Worm (Caenorhabditis elegans) whole organism, L3 larva: ENCODE results near the gene C14C6.6.

Experiments used
- ama-1 ChIP-seq: fragments of 150-350 bp; optimal IDR thresholded peaks from 2 replicates; lab custom pipeline; 2018
- ceh-16 ChIP-seq: sonication (generic microtip); optimal IDR thresholded peaks from 2 replicates; lab custom pipeline; 2017; ENCODE audit warnings: missing biosample characterization, missing genetic modification characterization
- egl-27 ChIP-seq: sonication (generic microtip); optimal IDR thresholded peaks from 4 replicates; lab custom pipeline; 2017; ENCODE audit warnings: missing biosample characterization, missing genetic modification reagents, missing genetic modification characterization
- elt-3 ChIP-seq, 3 experiments: fragments of 150-350 bp in 1 of 3; sonication (generic microtip) in 2 of 3; optimal IDR thresholded peaks; 2 replicates in 2 of 3; 4 replicates in 1 of 3; lab custom pipeline; 2014 to 2017; ENCODE audit warnings: missing biosample characterization in 3 of 3, missing genetic modification characterization in 3 of 3
- jun-1 ChIP-seq: fragments of 150-350 bp; optimal IDR thresholded peaks from 2 replicates; lab custom pipeline; 2014; ENCODE audit warnings: missing biosample characterization, missing genetic modification reagents, missing genetic modification characterization
- nhr-237 ChIP-seq: fragments of 150-350 bp; optimal IDR thresholded peaks from 2 replicates; lab custom pipeline; 2014; ENCODE audit warnings: missing biosample characterization, missing genetic modification characterization
- nhr-67 ChIP-seq: fragments of 150-350 bp; optimal IDR thresholded peaks from 2 replicates; lab custom pipeline; 2014; ENCODE audit warnings: missing biosample characterization, missing genetic modification characterization
- nhr-76 ChIP-seq: fragments of 150-350 bp; sonication (generic microtip); optimal IDR thresholded peaks from 5 replicates; lab custom pipeline; 2014; ENCODE audit warnings: missing biosample characterization, missing genetic modification characterization
- unc-39 ChIP-seq: sonication (generic microtip); optimal IDR thresholded peaks from 4 replicates; lab custom pipeline; 2017; ENCODE audit warnings: missing biosample characterization, missing genetic modification characterization
- unc-62 ChIP-seq: fragments of 150-350 bp; sonication (generic microtip); optimal IDR thresholded peaks from 4 replicates; lab custom pipeline; 2014; ENCODE audit warnings: missing biosample characterization, missing genetic modification reagents, missing genetic modification characterization
- zag-1 ChIP-seq: fragments of 150-350 bp; optimal IDR thresholded peaks from 2 replicates; lab custom pipeline; 2014; ENCODE audit warnings: missing biosample characterization, missing genetic modification characterization
- ztf-11 ChIP-seq: fragments of 150-350 bp; optimal IDR thresholded peaks from 2 replicates; lab custom pipeline; 2014; ENCODE audit warnings: missing biosample characterization, missing genetic modification characterization

- TF ChIP-seq nhr-237 (tag; lab: Kevin White, UChicago) = no peak
- no peak for TF ChIP-seq zag-1 (tag; lab: Kevin White, UChicago)
- TF ChIP-seq unc-62 (GFP tag; lab: Kevin White, UChicago) = no peak
- TF ChIP-seq unc-39 = no peak
- TF ChIP-seq elt-3 (tag; optimal IDR thresholded peaks at IDR 0.05; lab: Kevin White, UChicago) = no peak
- TF ChIP-seq ztf-11 (tag; lab: Kevin White, UChicago) = no peak
- TF ChIP-seq ama-1 = no peak
- TF ChIP-seq ceh-16 (tag; lab: Kevin White, UChicago) = no peak
- no peak for TF ChIP-seq nhr-76
- no peak for TF ChIP-seq egl-27
- no peak for TF ChIP-seq jun-1
- TF ChIP-seq nhr-67 (tag; lab: Kevin White, UChicago) = no peak
These were observed 42.3 kb upstream of the C14C6.6 start, which contains the start of gene ZK488.6 for ce11 chrV:590182-590581.
